Fruit fly (Drosophila melanogaster) Kc167 (cell line): Measurements from ENCODE around the gene CG34347.

Experiments
- Myc ChIP-seq: fragments of >200 bp; optimal IDR thresholded peaks from 2 replicates; lab custom pipeline; 2017; ENCODE audit warnings: missing external identifiers
- psq ChIP-seq: fragments of >200 bp; optimal IDR thresholded peaks from 2 replicates; lab custom pipeline; 2017; ENCODE audit warnings: missing external identifiers

- TF ChIP-seq Myc (lab: Kevin White, UChicago): no peak
- TF ChIP-seq psq (lab: Kevin White, UChicago): no peak
Observed at dm6 chr3R:31407026-31407654, 96.2 kb downstream of the CG34347 start.
